Worm (Caenorhabditis elegans): ENCODE results near the gene rpb-6.

ce11 chrII:10533985-10534384, 45.2 kb upstream of the rpb-6 start:
- no peak for TF ChIP-seq T22C8.4 (GFP tag; IDR thresholded peaks at IDR 0.05)
- no peak for TF ChIP-seq flt-1 (GFP tag; IDR thresholded peaks at IDR 0.05)
- no peak for TF ChIP-seq ref-1 (GFP tag; conservative IDR thresholded peaks at IDR 0.05)
- TF ChIP-seq med-1 (GFP tag; optimal IDR thresholded peaks at IDR 0.05; ENCODE audit: insufficient read depth): no peak
- TF ChIP-seq cog-1 (tag; optimal IDR thresholded peaks at IDR 0.05): no peak
- TF ChIP-seq tab-1 (GFP tag; IDR thresholded peaks at IDR 0.05): no peak
- TF ChIP-seq ztf-23 (GFP tag; IDR thresholded peaks at IDR 0.05): no peak
- TF ChIP-seq ztf-29 (GFP tag; IDR thresholded peaks at IDR 0.05): no peak

Data from whole organism, midembryonic.